Worm (Caenorhabditis elegans) whole organism, L2 larva: ENCODE measurements around the gene C04E6.7.

ENCODE experiments used
- C34F6.9 ChIP-seq: fragments of 150-350 bp; optimal IDR thresholded peaks from 2 replicates; lab custom pipeline; 2014; ENCODE audit warnings: missing biosample characterization, missing genetic modification characterization
- F13H6.1 ChIP-seq: sonication (generic microtip); optimal IDR thresholded peaks from 2 replicates; lab custom pipeline; 2016; ENCODE audit warnings: missing genetic modification characterization, missing compliant biosample characterization
- R02D3.7 ChIP-seq: fragments of 150-350 bp; optimal IDR thresholded peaks from 2 replicates; lab custom pipeline; 2014; ENCODE audit warnings: missing biosample characterization, missing genetic modification characterization
- Y55F3AM.14 ChIP-seq: fragments of 200-800 bp; sonication (Bioruptor generic); optimal IDR thresholded peaks from 2 replicates; lab custom pipeline; 2018; ENCODE audit warnings: mild to moderate bottlenecking, missing genetic modification characterization, missing compliant biosample characterization
- alr-1 ChIP-seq: fragments of 150-350 bp; optimal IDR thresholded peaks from 2 replicates; lab custom pipeline; 2014; ENCODE audit warnings: missing biosample characterization, missing genetic modification characterization
- aly-2 ChIP-seq: fragments of 150-350 bp; optimal IDR thresholded peaks from 2 replicates; lab custom pipeline; 2014; ENCODE audit warnings: missing biosample characterization, missing genetic modification characterization
- ceh-16 ChIP-seq: fragments of 150-350 bp; optimal IDR thresholded peaks from 2 replicates; lab custom pipeline; 2014; ENCODE audit warnings: missing biosample characterization, missing genetic modification characterization
- dmd-4 ChIP-seq: sonication (generic microtip); optimal IDR thresholded peaks from 2 replicates; lab custom pipeline; 2017; ENCODE audit warnings: missing biosample characterization, missing genetic modification characterization
- elt-1 ChIP-seq: fragments of 150-350 bp; optimal IDR thresholded peaks from 2 replicates; lab custom pipeline; 2014; ENCODE audit warnings: missing biosample characterization, missing genetic modification characterization
- fos-1 ChIP-seq: fragments of 150-350 bp; optimal IDR thresholded peaks from 2 replicates; lab custom pipeline; 2014; ENCODE audit warnings: missing biosample characterization, missing genetic modification characterization
- lin-39 ChIP-seq: fragments of 150-350 bp; optimal IDR thresholded peaks from 2 replicates; lab custom pipeline; 2014; ENCODE audit warnings: missing biosample characterization, missing genetic modification reagents, missing genetic modification characterization
- lsy-2 ChIP-seq, 2 experiments: fragments of 150-350 bp in 1 of 2; sonication (generic microtip) in 1 of 2; optimal IDR thresholded peaks; 2 replicates each; lab custom pipeline; 2014 to 2017; ENCODE audit warnings: missing biosample characterization in 2 of 2, missing genetic modification characterization in 2 of 2
- mbf-1 ChIP-seq: sonication (generic microtip); optimal IDR thresholded peaks from 2 replicates; lab custom pipeline; 2017; ENCODE audit warnings: missing biosample characterization, missing genetic modification characterization
- mdl-1 ChIP-seq, 2 experiments: fragments of 150-350 bp in 1 of 2; sonication (generic microtip) in 1 of 2; optimal IDR thresholded peaks; 2 replicates each; lab custom pipeline; 2017; ENCODE audit warnings: missing biosample characterization in 2 of 2, missing genetic modification characterization in 2 of 2
- nhr-10 ChIP-seq: sonication (generic microtip); optimal IDR thresholded peaks from 2 replicates; lab custom pipeline; 2017; ENCODE audit warnings: missing biosample characterization, missing genetic modification characterization
- nhr-11 ChIP-seq: fragments of 150-350 bp; optimal IDR thresholded peaks from 2 replicates; lab custom pipeline; 2014; ENCODE audit warnings: missing biosample characterization, missing genetic modification characterization
- nhr-12 ChIP-seq: fragments of 150-350 bp; optimal IDR thresholded peaks from 2 replicates; lab custom pipeline; 2014; ENCODE audit warnings: missing biosample characterization, missing genetic modification characterization
- nhr-129 ChIP-seq: fragments of 150-350 bp; optimal IDR thresholded peaks from 2 replicates; lab custom pipeline; 2014; ENCODE audit warnings: missing biosample characterization, missing genetic modification characterization
- nhr-21 ChIP-seq: fragments of 150-350 bp; optimal IDR thresholded peaks from 2 replicates; lab custom pipeline; 2014; ENCODE audit warnings: missing biosample characterization, missing genetic modification characterization
- nhr-23 ChIP-seq: fragments of 150-350 bp; optimal IDR thresholded peaks from 2 replicates; lab custom pipeline; 2014; ENCODE audit warnings: missing biosample characterization, missing genetic modification reagents, missing genetic modification characterization
- nhr-237 ChIP-seq: fragments of 150-350 bp; optimal IDR thresholded peaks from 2 replicates; lab custom pipeline; 2014; ENCODE audit warnings: missing biosample characterization, missing genetic modification characterization
- nhr-25 ChIP-seq: fragments of 150-350 bp; sonication (generic microtip); optimal IDR thresholded peaks from 3 replicates; lab custom pipeline; 2014; ENCODE audit warnings: missing biosample characterization, missing genetic modification characterization
- nhr-77 ChIP-seq: fragments of 150-350 bp; optimal IDR thresholded peaks from 2 replicates; lab custom pipeline; 2014; ENCODE audit warnings: missing biosample characterization, missing genetic modification characterization
- peb-1 ChIP-seq: fragments of 150-350 bp; optimal IDR thresholded peaks from 2 replicates; lab custom pipeline; 2014; ENCODE audit warnings: missing biosample characterization, missing genetic modification characterization
- sem-4 ChIP-seq: fragments of 150-350 bp; optimal IDR thresholded peaks from 2 replicates; lab custom pipeline; 2014; ENCODE audit warnings: missing biosample characterization, missing genetic modification reagents, missing genetic modification characterization
- sma-9 ChIP-seq, 2 experiments: fragments of 150-350 bp in 1 of 2; sonication (generic microtip) in 1 of 2; optimal IDR thresholded peaks; 2 replicates each; lab custom pipeline; 2014 to 2016; ENCODE audit warnings: missing genetic modification characterization in 2 of 2, mild to moderate bottlenecking in 1 of 2, missing biosample characterization in 1 of 2, missing compliant biosample characterization in 1 of 2, missing genetic modification reagents in 1 of 2, moderate library complexity in 1 of 2
- unc-55 ChIP-seq: fragments of 150-350 bp; sonication (generic microtip); optimal IDR thresholded peaks from 3 replicates; lab custom pipeline; 2014; ENCODE audit warnings: missing biosample characterization, missing genetic modification reagents, missing genetic modification characterization
- unc-62 ChIP-seq: fragments of 150-350 bp; optimal IDR thresholded peaks from 2 replicates; lab custom pipeline; 2014; ENCODE audit warnings: missing biosample characterization, missing genetic modification reagents, missing genetic modification characterization
- zag-1 ChIP-seq: fragments of 150-350 bp; optimal IDR thresholded peaks from 2 replicates; lab custom pipeline; 2014; ENCODE audit warnings: missing biosample characterization, missing genetic modification characterization
- ztf-11 ChIP-seq: sonication (generic microtip); optimal IDR thresholded peaks from 2 replicates; lab custom pipeline; 2017; ENCODE audit warnings: missing biosample characterization, missing genetic modification characterization
- ztf-4 ChIP-seq: fragments of 150-350 bp; optimal IDR thresholded peaks from 2 replicates; lab custom pipeline; 2014; ENCODE audit warnings: missing biosample characterization, missing genetic modification characterization

The C04E6.7 gene

ce11 chrV:5917707-5918106 lies 24.6 kb downstream of the C04E6.7 start, which contains the start of gene lrpr-1 (continued):
- TF ChIP-seq alr-1 (no peak), mdl-1 (tag; optimal IDR thresholded peaks at IDR 0.05; lab: Kevin White, UChicago) (no peak), elt-1 (tag; lab: Kevin White, UChicago) (no peak), dmd-4 (tag; lab: Kevin White, UChicago) (no peak), ceh-16 (tag; lab: Kevin White, UChicago) (no peak), zag-1 (tag; lab: Kevin White, UChicago) (no peak)

- TF ChIP-seq nhr-21 (tag; lab: Kevin White, UChicago) (no peak), unc-55 (GFP tag; lab: Kevin White, UChicago) (no peak), Y55F3AM.14 (no peak), mbf-1 (no peak), fos-1 (no peak)
- TF ChIP-seq, all 48 proteins: peak for 0
These were observed 26.8 kb downstream of the C04E6.7 start, which contains the start of gene C04E6.12 for ce11 chrV:5919887-5920286. C04E6.12 (minus strand) TSS chrV:5919987.

ce11 chrV:5921761-5922160 lies 28.6 kb downstream of the C04E6.7 start:
- TF ChIP-seq R02D3.7 (tag; lab: Kevin White, UChicago) (no peak), zag-1 (tag; lab: Kevin White, UChicago) (no peak), nhr-10 (tag; lab: Kevin White, UChicago) (no peak), C34F6.9 (tag; lab: Kevin White, UChicago) (no peak), F13H6.1 (tag; lab: Kevin White, UChicago) (no peak), nhr-11 (tag; lab: Kevin White, UChicago) (no peak), nhr-25 (no peak), lin-39 (tag; lab: Kevin White, UChicago) (no peak), Y55F3AM.14 (no peak), nhr-77 (tag; lab: Kevin White, UChicago) (no peak), ztf-4 (no peak), nhr-129 (tag; lab: Kevin White, UChicago) (no peak), ceh-16 (tag; lab: Kevin White, UChicago) (no peak), unc-62 (GFP tag; lab: Kevin White, UChicago) (no peak)

DNA sequence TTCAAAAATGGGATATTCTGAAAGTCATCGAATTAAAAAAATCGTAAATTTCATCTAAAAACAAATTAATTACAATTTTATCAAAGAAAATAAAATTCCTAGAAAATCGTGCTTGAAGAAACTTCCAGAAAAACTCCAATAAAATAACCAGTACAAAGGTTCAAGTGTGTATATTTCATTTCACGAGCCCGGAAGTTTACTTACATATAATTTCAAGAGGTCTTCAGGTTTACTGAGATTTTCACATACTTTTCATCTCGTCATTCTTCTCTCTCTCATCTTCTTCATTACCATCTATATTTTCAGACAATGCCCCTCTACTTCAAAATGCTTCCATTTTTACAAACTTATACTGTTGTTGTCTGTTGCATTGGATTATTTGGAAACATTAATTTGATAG lies 29.1 kb downstream of the C04E6.7 start, which contains the start of gene srsx-18:
Gene srsx-18, plus strand, starts transcription at position 301 of the 400 bp plus-strand sequence.
- TF ChIP-seq Y55F3AM.14 (no peak), nhr-77 (tag; lab: Kevin White, UChicago) (no peak)
- TF ChIP-seq, all 48 proteins: peak for 0

DNA sequence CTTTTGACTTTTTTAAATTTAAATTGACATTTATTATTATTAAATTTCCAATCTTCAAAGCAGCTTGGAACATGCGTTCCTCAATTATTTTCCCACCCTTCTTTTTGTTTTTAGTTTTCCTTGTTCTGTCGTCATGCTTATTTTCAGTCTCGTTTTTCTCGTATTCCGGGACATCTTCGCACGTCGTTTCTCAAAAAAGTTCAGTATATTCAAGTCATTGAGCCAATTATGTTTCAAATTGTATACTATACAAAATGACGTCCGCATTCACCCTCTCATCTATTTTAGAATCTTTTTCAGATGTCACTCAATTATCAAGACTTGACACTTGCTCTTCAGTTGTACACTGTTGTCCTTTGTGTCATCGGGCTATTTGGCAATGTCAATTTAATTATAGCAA lies 34.2 kb downstream of the C04E6.7 start, which contains the start of gene srsx-17:
Gene srsx-17, plus strand, starts transcription at position 301 of the 400 bp plus-strand sequence.
- no peak for TF ChIP-seq sma-9 (GFP tag; optimal IDR thresholded peaks at IDR 0.05; lab: Kevin White, UChicago)
- TF ChIP-seq sma-9 (tag; optimal IDR thresholded peaks at IDR 0.05; lab: Kevin White, UChicago), result no peak
- TF ChIP-seq nhr-23 (tag; lab: Kevin White, UChicago), result no peak
- TF ChIP-seq peb-1 (tag; lab: Kevin White, UChicago), result no peak
- no peak for TF ChIP-seq nhr-237 (tag; lab: Kevin White, UChicago)
- no peak for TF ChIP-seq aly-2
- TF ChIP-seq ztf-11 (tag; lab: Kevin White, UChicago), result no peak
- TF ChIP-seq nhr-129 (tag; lab: Kevin White, UChicago), result no peak
- TF ChIP-seq fos-1, result no peak
- no peak for TF ChIP-seq nhr-12 (tag; lab: Kevin White, UChicago)
- no peak for TF ChIP-seq ztf-4
- no peak for TF ChIP-seq unc-62 (GFP tag; lab: Kevin White, UChicago)
- TF ChIP-seq lin-39 (tag; lab: Kevin White, UChicago), result no peak
- TF ChIP-seq, all 48 proteins: peak for 0

ce11 chrV:5928006-5928405 lies 34.9 kb downstream of the C04E6.7 start:
- TF ChIP-seq mdl-1 (tag; optimal IDR thresholded peaks at IDR 0.05; lab: Kevin White, UChicago) (no peak), nhr-11 (tag; lab: Kevin White, UChicago) (no peak), ztf-11 (tag; lab: Kevin White, UChicago) (no peak), fos-1 (no peak), lsy-2 (tag; optimal IDR thresholded peaks at IDR 0.05; lab: Kevin White, UChicago) (no peak), nhr-23 (tag; lab: Kevin White, UChicago) (no peak), nhr-237 (tag; lab: Kevin White, UChicago) (no peak), sem-4 (no peak)
- TF ChIP-seq, all 48 proteins: peak for 0
